Fruit fly (Drosophila melanogaster) whole organism, adult: ENCODE measurements around the gene Trf4-1.

Experiments used
- CG11617 ChIP-seq: fragments of 200-800 bp; sonication (Bioruptor generic); optimal IDR thresholded peaks from 2 replicates; lab custom pipeline; 2017; ENCODE audit warnings: mild to moderate bottlenecking, missing biosample characterization, missing genetic modification reagents, missing genetic modification characterization
- CG12768 ChIP-seq: fragments of 200-800 bp; sonication (Bioruptor generic); optimal IDR thresholded peaks from 2 replicates; lab custom pipeline; 2017; ENCODE audit warnings: missing biosample characterization, missing genetic modification characterization, mild to moderate bottlenecking, moderate library complexity, missing genetic modification reagents
- CG14711 ChIP-seq: fragments of 200-800 bp; sonication (Bioruptor generic); optimal IDR thresholded peaks from 2 replicates; lab custom pipeline; 2018; ENCODE audit warnings: missing biosample characterization, mild to moderate bottlenecking, missing genetic modification characterization, moderate library complexity
- CG1620 ChIP-seq: fragments of 200-800 bp; sonication (Bioruptor generic); optimal IDR thresholded peaks from 2 replicates; lab custom pipeline; 2016; ENCODE audit warnings: missing biosample characterization, missing genetic modification characterization
- CG33017 ChIP-seq: fragments of 200-800 bp; sonication (Bioruptor generic); optimal IDR thresholded peaks from 2 replicates; lab custom pipeline; 2018; ENCODE audit warnings: missing biosample characterization, mild to moderate bottlenecking, missing genetic modification characterization, moderate library complexity
- CG5204 ChIP-seq: fragments of 200-800 bp; sonication (Bioruptor generic); optimal IDR thresholded peaks from 2 replicates; lab custom pipeline; 2016; ENCODE audit warnings: missing biosample characterization, missing genetic modification characterization
- CG7045 ChIP-seq: fragments of 200-800 bp; sonication (Bioruptor generic); optimal IDR thresholded peaks from 2 replicates; lab custom pipeline; 2017; ENCODE audit warnings: missing biosample characterization, mild to moderate bottlenecking, missing genetic modification characterization
- CG7101 ChIP-seq: fragments of 200-800 bp; sonication (Bioruptor generic); optimal IDR thresholded peaks from 2 replicates; lab custom pipeline; 2018; ENCODE audit warnings: missing biosample characterization, mild to moderate bottlenecking, missing genetic modification characterization, moderate library complexity
- Clk ChIP-seq: fragments of 200-800 bp; sonication (Bioruptor generic); optimal IDR thresholded peaks from 2 replicates; lab custom pipeline; 2017; ENCODE audit warnings: missing biosample characterization, missing genetic modification characterization
- Crg-1 ChIP-seq: fragments of 200-800 bp; sonication (Bioruptor generic); optimal IDR thresholded peaks from 2 replicates; lab custom pipeline; 2016; ENCODE audit warnings: missing biosample characterization, missing genetic modification characterization
- Hr96 ChIP-seq: fragments of 200-800 bp; sonication (Bioruptor generic); optimal IDR thresholded peaks from 2 replicates; lab custom pipeline; 2016; ENCODE audit warnings: missing biosample characterization, missing genetic modification characterization
- Mnt ChIP-seq: fragments of 200-800 bp; sonication (Bioruptor generic); optimal IDR thresholded peaks from 2 replicates; lab custom pipeline; 2016; ENCODE audit warnings: missing biosample characterization, mild to moderate bottlenecking, missing genetic modification characterization
- bab1 ChIP-seq: fragments of 200-800 bp; sonication (Bioruptor generic); optimal IDR thresholded peaks from 3 replicates; lab custom pipeline; 2019; ENCODE audit warnings: missing biosample characterization, mild to moderate bottlenecking, missing genetic modification characterization, moderate library complexity
- cic ChIP-seq: fragments of 200-800 bp; sonication (Bioruptor generic); optimal IDR thresholded peaks from 2 replicates; lab custom pipeline; 2017; ENCODE audit warnings: missing biosample characterization, mild to moderate bottlenecking, missing genetic modification characterization, moderate library complexity
- cnc ChIP-seq, 2 experiments: fragments of >200 bp; optimal IDR thresholded peaks; 2 replicates each; lab custom pipeline; 2017
- kay ChIP-seq: fragments of 200-800 bp; sonication (Bioruptor generic); peaks from one replicate; lab custom pipeline; 2016; ENCODE audit warnings: missing biosample characterization, missing genetic modification characterization, borderline replicate concordance
- ovo ChIP-seq: fragments of 200-800 bp; sonication (Bioruptor generic); optimal IDR thresholded peaks from 2 replicates; lab custom pipeline; 2016; ENCODE audit warnings: missing biosample characterization, missing genetic modification characterization
- pad ChIP-seq: fragments of 200-800 bp; sonication (Bioruptor generic); optimal IDR thresholded peaks from 3 replicates; lab custom pipeline; 2017; ENCODE audit warnings: missing biosample characterization, missing genetic modification characterization, mild to moderate bottlenecking, moderate library complexity, missing genetic modification reagents
- tj ChIP-seq: fragments of 200-800 bp; sonication (Bioruptor generic); optimal IDR thresholded peaks from 3 replicates; lab custom pipeline; 2017; ENCODE audit warnings: missing biosample characterization, mild to moderate bottlenecking, missing genetic modification characterization, moderate library complexity
- toe ChIP-seq: fragments of 200-800 bp; sonication (Bioruptor generic); optimal IDR thresholded peaks from 2 replicates; lab custom pipeline; 2016; ENCODE audit warnings: missing biosample characterization, missing genetic modification characterization

Gene Trf4-1

dm6 chrX:8591685-8592127 is 31.6 kb downstream of the Trf4-1 start, which contains the start of the genes CG12659 and Crag:
TSS of gene CG12659 (minus strand) at chrX:8591729.
TSS of gene Crag (plus strand) at chrX:8592031.
- TF ChIP-seq toe (GFP tag; lab: Kevin White, UChicago) (peak; percentile 60), CG11617 (GFP tag; lab: Kevin White, UChicago) (no peak), tj (no peak), bab1 (GFP tag; lab: Kevin White, UChicago) (peak; percentile 9), CG7045 (GFP tag; lab: Kevin White, UChicago) (no peak), CG1620 (peak; percentile 10), ovo (GFP tag; lab: Kevin White, UChicago) (peak; percentile 20), Mnt (GFP tag; lab: Kevin White, UChicago) (peak; percentile 46), CG7101 (tag; lab: Kevin White, UChicago) (no peak), cic (no peak), Crg-1 (peak; percentile 19), CG5204 (peak; percentile 54)

- TF ChIP-seq bab1 (GFP tag; lab: Kevin White, UChicago) (no peak), cic (no peak), CG1620 (no peak), Mnt (GFP tag; lab: Kevin White, UChicago) (no peak), CG33017 (tag; lab: Kevin White, UChicago) (no peak), Crg-1 (no peak), CG7045 (GFP tag; lab: Kevin White, UChicago) (no peak), CG7101 (tag; lab: Kevin White, UChicago) (no peak), CG11617 (GFP tag; lab: Kevin White, UChicago) (no peak), cnc (optimal IDR thresholded peaks at IDR 0.05; lab: Kevin White, UChicago) (no peak), tj (peak; percentile 59), ovo (GFP tag; lab: Kevin White, UChicago) (no peak), Clk (GFP tag; lab: Kevin White, UChicago) (no peak), CG12768 (GFP tag; lab: Kevin White, UChicago) (no peak), toe (GFP tag; lab: Kevin White, UChicago) (no peak), pad (peak; percentile 71), CG5204 (no peak)
Observed at dm6 chrX:8592437-8593158, 32.5 kb downstream of the Trf4-1 start.

DNA sequence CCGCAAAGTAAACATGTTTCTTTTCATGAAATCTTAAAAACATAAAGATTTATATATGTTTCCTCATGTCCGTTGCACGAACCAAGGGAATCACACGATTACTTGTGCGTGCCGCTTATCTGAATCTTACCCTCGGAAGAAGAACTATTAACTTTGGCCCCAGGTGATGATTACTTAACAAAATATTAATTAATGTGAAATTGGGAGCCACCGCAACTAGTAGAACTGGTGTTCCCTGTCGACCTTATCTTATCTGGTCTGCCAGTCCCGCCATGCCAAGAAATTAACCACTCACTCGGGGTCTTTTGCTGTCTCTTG is 33.0 kb downstream of the Trf4-1 start:
- TF ChIP-seq Mnt (GFP tag; lab: Kevin White, UChicago) = no peak
- TF ChIP-seq toe (GFP tag; lab: Kevin White, UChicago) = no peak
- TF ChIP-seq CG7101 (tag; lab: Kevin White, UChicago) = no peak
- TF ChIP-seq CG5204 = no peak
- TF ChIP-seq CG11617 (GFP tag; lab: Kevin White, UChicago) = no peak
- TF ChIP-seq tj = no peak
- no peak for TF ChIP-seq Hr96 (GFP tag; lab: Kevin White, UChicago)
- no peak for TF ChIP-seq bab1 (GFP tag; lab: Kevin White, UChicago)
- TF ChIP-seq Crg-1 = no peak
- no peak for TF ChIP-seq pad
- no peak for TF ChIP-seq Clk (GFP tag; lab: Kevin White, UChicago)
- no peak for TF ChIP-seq kay
- no peak for TF ChIP-seq cic
- no peak for TF ChIP-seq CG1620
- no peak for TF ChIP-seq cnc (optimal IDR thresholded peaks at IDR 0.05; lab: Kevin White, UChicago)
- TF ChIP-seq CG12768 (GFP tag; lab: Kevin White, UChicago) = no peak
- no peak for TF ChIP-seq ovo (GFP tag; lab: Kevin White, UChicago)
- TF ChIP-seq CG7045 (GFP tag; lab: Kevin White, UChicago) = no peak
- no peak for TF ChIP-seq CG14711 (tag; lab: Kevin White, UChicago)

dm6 chrX:8601165-8601564 is 41.0 kb downstream of the Trf4-1 start:
- TF ChIP-seq CG14711 (tag; lab: Kevin White, UChicago) (no peak), CG5204 (no peak), cnc (optimal IDR thresholded peaks at IDR 0.05; lab: Kevin White, UChicago) (no peak), CG12768 (GFP tag; lab: Kevin White, UChicago) (no peak), ovo (GFP tag; lab: Kevin White, UChicago) (no peak), CG1620 (no peak), CG7101 (tag; lab: Kevin White, UChicago) (no peak), bab1 (GFP tag; lab: Kevin White, UChicago) (no peak), Crg-1 (no peak), CG33017 (tag; lab: Kevin White, UChicago) (no peak), toe (GFP tag; lab: Kevin White, UChicago) (no peak), CG7045 (GFP tag; lab: Kevin White, UChicago) (no peak), Mnt (GFP tag; lab: Kevin White, UChicago) (no peak), Hr96 (GFP tag; lab: Kevin White, UChicago) (no peak), kay (no peak), CG11617 (GFP tag; lab: Kevin White, UChicago) (no peak), pad (no peak), cic (no peak)

DNA sequence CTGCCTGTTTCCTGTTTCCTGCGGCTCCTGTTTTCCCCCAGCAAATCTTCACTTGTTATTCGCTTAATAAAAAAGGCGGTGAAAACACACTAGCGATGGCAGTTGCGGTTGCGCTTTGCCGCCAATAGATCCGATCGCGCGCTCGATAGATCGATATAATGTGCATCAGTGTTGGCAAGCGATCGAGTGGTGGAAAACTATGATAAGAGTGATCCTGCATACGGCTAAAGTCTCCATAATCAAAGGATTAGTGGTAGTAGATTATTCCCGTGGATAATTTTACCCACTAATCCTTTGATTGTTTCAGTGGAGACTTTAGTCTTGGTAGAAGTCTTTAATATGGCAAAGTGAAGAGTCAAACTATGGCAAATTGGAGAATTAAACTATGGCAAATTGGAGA is 46.1 kb downstream of the Trf4-1 start, which contains the start of gene Caf1-180:
TSS of gene Caf1-180 (minus strand) at position 99 of the 400 bp plus-strand sequence.
- TF ChIP-seq CG1620 (peak; percentile 65), Mnt (GFP tag; lab: Kevin White, UChicago) (no peak), pad (peak; percentile 36), bab1 (GFP tag; lab: Kevin White, UChicago) (peak; percentile 54), Crg-1 (peak; percentile 46)

- no peak for TF ChIP-seq bab1 (GFP tag; lab: Kevin White, UChicago)
Observed at dm6 chrX:8607902-8608301, 47.8 kb downstream of the Trf4-1 start.
